Fruit fly (Drosophila melanogaster): ENCODE measurements around the gene CG12480.

DNA sequence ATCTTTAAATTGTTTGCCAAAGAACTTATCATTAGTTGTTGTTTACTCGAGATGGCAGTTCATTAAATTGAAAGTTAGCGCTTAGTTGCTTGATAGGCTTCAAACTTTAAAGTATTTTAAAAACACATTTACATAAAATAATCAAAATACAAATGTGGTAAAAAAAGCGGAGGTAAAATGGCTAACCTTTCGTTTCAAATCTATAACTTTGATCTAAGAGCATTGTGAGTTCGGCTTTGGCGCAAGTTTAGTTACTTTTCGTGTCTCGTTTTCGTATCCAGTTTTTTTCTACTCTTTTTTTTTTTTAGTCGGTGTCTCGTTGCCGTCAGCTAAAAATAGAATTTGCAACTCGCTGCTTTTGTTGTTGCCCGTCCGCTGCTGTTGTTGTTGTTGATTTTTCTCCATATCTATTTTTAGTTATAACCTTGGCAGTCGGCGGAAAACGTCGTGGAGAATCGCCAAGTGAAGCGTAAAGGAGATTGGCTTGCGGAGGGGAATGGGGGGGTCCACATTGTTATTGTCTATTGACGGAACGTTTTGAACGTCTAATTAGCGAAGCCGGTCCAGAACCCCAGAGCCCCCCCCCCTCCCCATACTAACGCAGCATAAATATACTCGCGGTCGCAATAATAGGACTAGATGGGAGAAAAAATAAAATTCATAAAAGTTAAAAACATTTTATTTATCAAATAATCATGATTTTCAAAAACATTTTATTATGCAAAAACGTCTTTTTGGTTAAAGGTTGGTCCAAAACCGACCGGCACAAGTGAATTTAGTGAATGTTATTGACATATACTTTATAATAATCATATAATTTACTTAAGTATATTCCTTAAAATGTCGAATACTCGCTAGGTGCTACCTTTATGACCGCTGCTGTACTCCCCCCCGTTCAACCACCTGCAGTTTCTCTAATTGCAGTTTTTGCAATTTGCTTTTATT is 45.4 kb downstream of the CG12480 start:
- TF ChIP-seq h (GFP tag; optimal IDR thresholded peaks at IDR 0.05) (peak; percentile 9), fru (GFP tag; optimal IDR thresholded peaks at IDR 0.05) (no peak), Myc (optimal IDR thresholded peaks at IDR 0.05) (no peak)
